Worm (Caenorhabditis elegans) whole organism, early embryonic: ENCODE data around the gene str-64.

ENCODE experiments used
- B0310.2 ChIP-seq: sonication (generic microtip); optimal IDR thresholded peaks from 2 replicates; lab custom pipeline; 2016; ENCODE audit warnings: mild to moderate bottlenecking, missing genetic modification characterization, missing compliant biosample characterization
- F13C5.2 ChIP-seq: sonication (generic microtip); optimal IDR thresholded peaks from 2 replicates; lab custom pipeline; 2017; ENCODE audit warnings: mild to moderate bottlenecking, missing genetic modification characterization, inconsistent platforms, missing compliant biosample characterization
- aly-1 ChIP-seq: sonication (generic microtip); optimal IDR thresholded peaks from 2 replicates; lab custom pipeline; 2016; ENCODE audit warnings: missing genetic modification characterization, missing compliant biosample characterization
- ama-1 ChIP-seq: fragments of 150-350 bp; optimal IDR thresholded peaks from 2 replicates; lab custom pipeline; 2014
- ceh-13 ChIP-seq: fragments of 200-800 bp; sonication (Bioruptor generic); optimal IDR thresholded peaks from 2 replicates; lab custom pipeline; 2018; ENCODE audit warnings: mild to moderate bottlenecking, missing genetic modification characterization, missing compliant biosample characterization
- ceh-36 ChIP-seq: sonication (generic microtip); optimal IDR thresholded peaks from 2 replicates; lab custom pipeline; 2016; ENCODE audit warnings: missing genetic modification characterization, inconsistent platforms, missing compliant biosample characterization
- ets-7 ChIP-seq: sonication (generic microtip); optimal IDR thresholded peaks from 2 replicates; lab custom pipeline; 2016; ENCODE audit warnings: missing genotype, missing genetic modification characterization, missing compliant biosample characterization
- flt-1 ChIP-seq: fragments of 200-800 bp; sonication (Bioruptor generic); IDR thresholded peaks from 2 replicates; pipeline ENCODE4 v1.3.6; 2022; ENCODE audit warnings: missing genetic modification characterization, missing compliant biosample characterization
- hmbx-1 ChIP-seq: sonication (generic microtip); optimal IDR thresholded peaks from 2 replicates; lab custom pipeline; 2016; ENCODE audit warnings: mild to moderate bottlenecking, missing genetic modification characterization, missing compliant biosample characterization
- hmg-4 ChIP-seq: fragments of 200-800 bp; sonication (Bioruptor generic); optimal IDR thresholded peaks from 2 replicates; lab custom pipeline; 2018; ENCODE audit warnings: mild to moderate bottlenecking, missing genetic modification characterization, missing compliant biosample characterization
- hnd-1 ChIP-seq: sonication (generic microtip); optimal IDR thresholded peaks from 2 replicates; lab custom pipeline; 2016; ENCODE audit warnings: missing genetic modification characterization, missing compliant biosample characterization
- pes-1 ChIP-seq: fragments of 200-800 bp; sonication (Bioruptor generic); IDR thresholded peaks from 2 replicates; pipeline ENCODE4 v1.3.6; 2022; ENCODE audit warnings: missing genetic modification reagents, missing genetic modification characterization, missing compliant biosample characterization
- scrt-1 ChIP-seq: fragments of 200-800 bp; sonication (Bioruptor generic); IDR thresholded peaks from 2 replicates; pipeline ENCODE4 v1.3.6; 2022; ENCODE audit warnings: missing genetic modification characterization, missing compliant biosample characterization
- sea-1 ChIP-seq: fragments of 200-800 bp; sonication (Bioruptor generic); conservative IDR thresholded peaks from 2 replicates; pipeline ENCODE4 v1.3.6; 2022; ENCODE audit warnings: missing genetic modification characterization, missing compliant biosample characterization
- tbx-11 ChIP-seq: fragments of 200-800 bp; sonication (Bioruptor generic); IDR thresholded peaks from 2 replicates; pipeline ENCODE4 v1.3.6; 2022; ENCODE audit warnings: missing genetic modification characterization, missing compliant biosample characterization
- tbx-37 ChIP-seq: fragments of 200-800 bp; sonication (Bioruptor generic); conservative IDR thresholded peaks from 2 replicates; pipeline ENCODE4 v1.3.6; 2022; ENCODE audit warnings: missing genetic modification reagents, missing genetic modification characterization, missing compliant biosample characterization
- tra-4 ChIP-seq: sonication (generic microtip); optimal IDR thresholded peaks from 2 replicates; lab custom pipeline; 2017; ENCODE audit warnings: missing genetic modification characterization, missing compliant biosample characterization

Gene str-64

ce11 chrV:3318975-3319374 lies 35.9 kb downstream of the str-64 start, which contains the start of gene F35F10.13:
TSS of gene F35F10.13 (minus strand) at chrV:3319075.
- no peak for TF ChIP-seq aly-1
- TF ChIP-seq ceh-13 (GFP tag; lab: Kevin White, UChicago): no peak
- no peak for TF ChIP-seq sea-1
- no peak for TF ChIP-seq tbx-11 (GFP tag; lab: Robert Waterston, UW)
- no peak for TF ChIP-seq scrt-1 (GFP tag; lab: Robert Waterston, UW)
- no peak for TF ChIP-seq ceh-36 (tag; lab: Kevin White, UChicago)
- TF ChIP-seq hmbx-1 (tag; lab: Kevin White, UChicago): no peak
- no peak for TF ChIP-seq ets-7
- no peak for TF ChIP-seq hmg-4 (GFP tag; lab: Kevin White, UChicago)
- no peak for TF ChIP-seq flt-1 (GFP tag; lab: Robert Waterston, UW)
- no peak for TF ChIP-seq pes-1

- TF ChIP-seq tra-4 (tag; lab: Kevin White, UChicago): no peak
- no peak for TF ChIP-seq ama-1 (lab: Kevin White, UChicago)
- no peak for TF ChIP-seq scrt-1 (GFP tag; lab: Robert Waterston, UW)
- no peak for TF ChIP-seq F13C5.2 (tag; lab: Kevin White, UChicago)
- no peak for TF ChIP-seq hnd-1
- no peak for TF ChIP-seq B0310.2 (tag; lab: Kevin White, UChicago)
- TF ChIP-seq aly-1: no peak
- no peak for TF ChIP-seq flt-1 (GFP tag; lab: Robert Waterston, UW)
- no peak for TF ChIP-seq pes-1
- no peak for TF ChIP-seq tbx-11 (GFP tag; lab: Robert Waterston, UW)
- no peak for TF ChIP-seq tbx-37 (GFP tag; lab: Robert Waterston, UW)
- no peak for TF ChIP-seq ceh-13 (GFP tag; lab: Kevin White, UChicago)
- no peak for TF ChIP-seq hmg-4 (GFP tag; lab: Kevin White, UChicago)
- TF ChIP-seq sea-1: no peak
- no peak for TF ChIP-seq ceh-36 (tag; lab: Kevin White, UChicago)
- no peak for TF ChIP-seq hmbx-1 (tag; lab: Kevin White, UChicago)
- TF ChIP-seq ets-7: no peak
These were observed 36.9 kb downstream of the str-64 start, which contains the start of gene F35F10.14 for ce11 chrV:3320005-3320404. TSS of gene F35F10.14 (minus strand) at chrV:3320105.

- TF ChIP-seq sea-1: no peak
- no peak for TF ChIP-seq hnd-1
- no peak for TF ChIP-seq ets-7
- no peak for TF ChIP-seq tbx-11 (GFP tag; lab: Robert Waterston, UW)
- TF ChIP-seq scrt-1 (GFP tag; lab: Robert Waterston, UW): no peak
- no peak for TF ChIP-seq ceh-13 (GFP tag; lab: Kevin White, UChicago)
- no peak for TF ChIP-seq ceh-36 (tag; lab: Kevin White, UChicago)
- TF ChIP-seq hmg-4 (GFP tag; lab: Kevin White, UChicago): no peak
- TF ChIP-seq F13C5.2 (tag; lab: Kevin White, UChicago): no peak
- TF ChIP-seq ama-1 (lab: Kevin White, UChicago): no peak
- TF ChIP-seq tra-4 (tag; lab: Kevin White, UChicago): no peak
- no peak for TF ChIP-seq pes-1
- no peak for TF ChIP-seq flt-1 (GFP tag; lab: Robert Waterston, UW)
- TF ChIP-seq aly-1: no peak
- TF ChIP-seq B0310.2 (tag; lab: Kevin White, UChicago): no peak
- TF ChIP-seq hmbx-1 (tag; lab: Kevin White, UChicago): no peak
- no peak for TF ChIP-seq tbx-37 (GFP tag; lab: Robert Waterston, UW)
These were observed 37.4 kb downstream of the str-64 start, which contains the start of gene C17B7.14 for ce11 chrV:3320432-3320831. TSS of gene C17B7.14 (minus strand) at chrV:3320532.

ce11 chrV:3324178-3324577 lies 41.1 kb downstream of the str-64 start, which contains the start of gene C17B7.8:
TSS of gene C17B7.8 (minus strand) at chrV:3324278.
- TF ChIP-seq tra-4 (tag; lab: Kevin White, UChicago) (no peak), ceh-36 (tag; lab: Kevin White, UChicago) (no peak), ama-1 (lab: Kevin White, UChicago) (no peak), tbx-37 (GFP tag; lab: Robert Waterston, UW) (no peak), hnd-1 (no peak), B0310.2 (tag; lab: Kevin White, UChicago) (no peak), tbx-11 (GFP tag; lab: Robert Waterston, UW) (no peak), hmg-4 (GFP tag; lab: Kevin White, UChicago) (no peak), scrt-1 (GFP tag; lab: Robert Waterston, UW) (no peak), F13C5.2 (tag; lab: Kevin White, UChicago) (no peak)

- no peak for TF ChIP-seq hmg-4 (GFP tag; lab: Kevin White, UChicago)
- TF ChIP-seq F13C5.2 (tag; lab: Kevin White, UChicago): no peak
- no peak for TF ChIP-seq hmbx-1 (tag; lab: Kevin White, UChicago)
- no peak for TF ChIP-seq hnd-1
- TF ChIP-seq ets-7: no peak
- no peak for TF ChIP-seq aly-1
- TF ChIP-seq B0310.2 (tag; lab: Kevin White, UChicago): no peak
- no peak for TF ChIP-seq tbx-37 (GFP tag; lab: Robert Waterston, UW)
- no peak for TF ChIP-seq ama-1 (lab: Kevin White, UChicago)
- TF ChIP-seq scrt-1 (GFP tag; lab: Robert Waterston, UW): no peak
- TF ChIP-seq pes-1: no peak
These were observed 49.0 kb downstream of the str-64 start, which contains the start of gene C17B7.9 for ce11 chrV:3332023-3332422. TSS of gene C17B7.9 (minus strand) at chrV:3332123.

ce11 chrV:3333334-3333733 lies 50.3 kb downstream of the str-64 start, which contains the start of gene C17B7.5:
TSS of gene C17B7.5 (plus strand) at chrV:3333634.
- TF ChIP-seq scrt-1 (GFP tag; lab: Robert Waterston, UW) (no peak), sea-1 (no peak), aly-1 (no peak), ceh-13 (GFP tag; lab: Kevin White, UChicago) (no peak), hmg-4 (GFP tag; lab: Kevin White, UChicago) (no peak), ama-1 (lab: Kevin White, UChicago) (no peak), F13C5.2 (tag; lab: Kevin White, UChicago) (no peak), hmbx-1 (tag; lab: Kevin White, UChicago) (no peak), hnd-1 (no peak), tbx-11 (GFP tag; lab: Robert Waterston, UW) (no peak), B0310.2 (tag; lab: Kevin White, UChicago) (no peak), tra-4 (tag; lab: Kevin White, UChicago) (no peak), tbx-37 (GFP tag; lab: Robert Waterston, UW) (no peak)
